Worm (Caenorhabditis elegans): ENCODE measurements around the gene F43H9.3.

ce11 chrV:8016928-8017327 lies 7.8 kb downstream of the F43H9.3 start, which contains the start of gene sptl-2:
- no peak for TF ChIP-seq Y67H2A.10 (GFP tag; conservative IDR thresholded peaks at IDR 0.05)
- TF ChIP-seq ets-4 (GFP tag; optimal IDR thresholded peaks at IDR 0.05): no peak
- no peak for TF ChIP-seq unc-62 (GFP tag; optimal IDR thresholded peaks at IDR 0.05)

Data from whole organism, young adult.